Worm (Caenorhabditis elegans): ENCODE results near the gene M02B1.3.

DNA sequence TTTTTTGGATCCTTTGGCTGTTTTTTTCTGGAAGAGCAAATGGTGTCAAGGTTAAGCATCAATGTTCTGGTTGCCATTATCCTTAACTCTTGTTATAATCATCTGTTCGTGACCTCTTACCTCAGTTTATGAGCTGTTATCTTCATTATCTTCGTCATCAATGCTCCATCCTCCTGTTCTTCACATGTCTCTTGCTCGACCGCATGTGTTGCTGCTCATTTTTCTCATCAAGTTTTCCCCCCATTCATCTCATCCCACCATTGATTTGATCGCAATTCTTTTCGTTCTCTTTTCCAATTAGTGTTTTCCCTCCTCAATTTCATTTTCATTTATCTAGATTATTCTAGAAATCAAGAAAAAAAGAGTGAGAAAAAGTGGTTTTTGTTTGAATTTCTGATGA is 18.8 kb upstream of the M02B1.3 start:
- TF ChIP-seq klf-2 (GFP tag; conservative IDR thresholded peaks at IDR 0.05) (no peak), cog-1 (tag; optimal IDR thresholded peaks at IDR 0.05) (no peak)

All from whole organism, midembryonic.